Fruit fly (Drosophila melanogaster) Kc167 (cell line): ENCODE data around the gene CG33278.

Source experiments
- Myc ChIP-seq: fragments of >200 bp; optimal IDR thresholded peaks from 2 replicates; lab custom pipeline; 2017; ENCODE audit warnings: missing external identifiers
- Sin3A ChIP-seq: fragments of >200 bp; optimal IDR thresholded peaks from 2 replicates; lab custom pipeline; 2018; ENCODE audit warnings: missing external identifiers
- h ChIP-seq: fragments of >200 bp; optimal IDR thresholded peaks from 3 replicates; lab custom pipeline; 2018; ENCODE audit warnings: missing external identifiers
- insv ChIP-seq: fragments of >200 bp; optimal IDR thresholded peaks from 3 replicates; lab custom pipeline; 2018; ENCODE audit warnings: missing external identifiers
- psq ChIP-seq: fragments of >200 bp; optimal IDR thresholded peaks from 2 replicates; lab custom pipeline; 2017; ENCODE audit warnings: missing external identifiers
- ttk ChIP-seq: sonication (Bioruptor generic); optimal IDR thresholded peaks from 2 replicates; lab custom pipeline; 2017; ENCODE audit warnings: missing external identifiers

Gene CG33278

dm6 chr3L:7450553-7450952 is at the start of gene CG33278:
TSS of gene CG33278 (plus strand) at chr3L:7450853.
- TF ChIP-seq ttk (lab: Kevin White, UChicago) (no peak), Myc (lab: Kevin White, UChicago) (no peak), psq (lab: Kevin White, UChicago) (no peak), insv (lab: Kevin White, UChicago) (no peak), Sin3A (no peak), h (no peak)

DNA sequence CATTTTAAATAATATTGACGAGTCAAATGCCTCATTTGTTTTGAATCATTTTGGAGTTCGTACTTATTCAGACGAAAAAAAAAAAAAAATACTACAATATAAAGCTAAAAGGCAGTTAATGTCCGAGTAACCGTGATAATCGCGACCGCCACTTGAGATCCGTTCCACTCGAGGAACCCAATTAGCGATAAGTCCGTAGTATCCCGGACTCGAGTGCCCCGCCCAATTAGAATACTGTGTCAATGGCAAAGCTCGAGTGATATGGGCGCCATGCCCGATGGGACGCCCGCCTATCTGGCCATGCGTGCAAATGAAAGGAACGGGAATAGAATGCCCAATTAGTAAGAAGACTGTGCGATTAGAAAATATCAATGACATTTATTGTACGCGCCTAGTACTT is 48.7 kb upstream of the CG33278 start:
- no peak for TF ChIP-seq insv (lab: Kevin White, UChicago)
- TF ChIP-seq h = no peak

DNA sequence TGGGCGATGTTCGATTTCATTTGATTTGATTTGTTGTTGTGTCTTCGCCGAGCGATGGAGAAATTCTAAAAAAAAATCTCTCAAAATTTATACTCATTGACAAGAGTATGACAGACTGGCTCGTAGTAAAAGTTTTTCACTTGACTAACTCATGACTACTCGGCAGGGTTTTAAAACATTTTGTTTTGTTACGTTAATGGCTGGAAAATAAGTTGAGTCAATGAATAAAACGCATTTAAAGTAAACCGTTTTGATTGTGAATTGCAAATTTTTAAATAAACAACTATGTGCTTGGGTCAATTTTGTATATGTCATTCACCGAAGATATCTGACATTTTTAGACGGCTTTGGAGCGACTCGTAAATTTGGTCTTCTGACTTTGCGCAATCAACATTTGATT is 46.6 kb upstream of the CG33278 start, which contains the start of gene CG8560:
CG8560 (minus strand) TSS at position 101 of the 400 bp plus-strand sequence.
- TF ChIP-seq psq (lab: Kevin White, UChicago) (no peak), Myc (lab: Kevin White, UChicago) (no peak), ttk (lab: Kevin White, UChicago) (no peak), Sin3A (no peak), h (no peak), insv (lab: Kevin White, UChicago) (no peak)

DNA sequence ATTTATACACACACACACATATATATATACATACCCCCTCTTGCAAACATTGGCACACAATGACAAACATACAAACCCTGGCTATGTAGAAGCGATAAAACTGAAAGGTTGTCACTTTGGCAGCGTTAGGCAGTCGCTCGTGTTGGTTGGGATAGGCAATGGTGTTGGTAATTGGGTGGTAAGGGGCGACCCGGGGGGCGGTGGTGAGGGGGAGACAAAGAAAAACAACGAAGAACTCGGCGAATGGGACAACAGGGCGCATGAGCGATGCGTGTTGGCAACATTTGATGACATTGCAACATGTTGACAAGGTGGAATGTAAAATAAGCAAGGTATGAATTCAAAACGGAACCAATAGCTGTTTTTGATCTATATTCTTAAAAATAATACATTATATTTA is 28.1 kb upstream of the CG33278 start:
- no peak for TF ChIP-seq Sin3A
- TF ChIP-seq insv (lab: Kevin White, UChicago) = no peak
- TF ChIP-seq ttk (lab: Kevin White, UChicago) = no peak

DNA sequence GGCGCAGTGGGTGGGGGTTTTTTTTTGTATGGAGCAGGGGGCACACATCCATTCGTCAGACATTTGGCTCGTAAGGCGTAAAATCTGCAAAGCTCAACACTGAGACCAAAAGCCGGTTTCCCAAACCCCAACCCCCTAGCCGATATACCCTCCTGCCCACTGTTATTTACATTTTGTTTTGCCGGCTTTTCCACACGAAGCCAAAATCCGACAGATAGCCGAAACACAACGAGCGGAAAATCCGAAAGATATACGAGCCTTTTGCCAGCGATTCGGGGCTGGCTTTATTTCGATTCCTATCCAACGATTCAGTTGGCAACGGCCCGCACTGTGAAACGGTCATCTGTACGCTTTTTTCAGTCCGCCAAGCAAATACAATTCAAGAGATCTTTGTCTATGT is 27.1 kb upstream of the CG33278 start, which contains the start of gene CG42458:
CG42458 (plus strand) TSS at position 311 of the 400 bp plus-strand sequence.
- TF ChIP-seq psq (lab: Kevin White, UChicago) = no peak
- TF ChIP-seq h = no peak
- no peak for TF ChIP-seq Myc (lab: Kevin White, UChicago)
- TF ChIP-seq ttk (lab: Kevin White, UChicago) = no peak
- no peak for TF ChIP-seq Sin3A
- no peak for TF ChIP-seq insv (lab: Kevin White, UChicago)

dm6 chr3L:7432265-7432664 is 18.4 kb upstream of the CG33278 start:
- TF ChIP-seq psq (lab: Kevin White, UChicago) (no peak), h (no peak), Sin3A (no peak), insv (lab: Kevin White, UChicago) (no peak), Myc (lab: Kevin White, UChicago) (no peak), ttk (lab: Kevin White, UChicago) (no peak)

dm6 chr3L:7432811-7433324 is 17.8 kb upstream of the CG33278 start:
- TF ChIP-seq psq (lab: Kevin White, UChicago) (no peak), insv (lab: Kevin White, UChicago) (no peak), Myc (lab: Kevin White, UChicago) (no peak), ttk (lab: Kevin White, UChicago) (no peak), h (no peak), Sin3A (no peak)

- TF ChIP-seq psq (lab: Kevin White, UChicago) (no peak), Sin3A (no peak), Myc (lab: Kevin White, UChicago) (no peak), ttk (lab: Kevin White, UChicago) (no peak), insv (lab: Kevin White, UChicago) (no peak), h (no peak)
These were observed 17.3 kb upstream of the CG33278 start for dm6 chr3L:7433325-7433827.

DNA sequence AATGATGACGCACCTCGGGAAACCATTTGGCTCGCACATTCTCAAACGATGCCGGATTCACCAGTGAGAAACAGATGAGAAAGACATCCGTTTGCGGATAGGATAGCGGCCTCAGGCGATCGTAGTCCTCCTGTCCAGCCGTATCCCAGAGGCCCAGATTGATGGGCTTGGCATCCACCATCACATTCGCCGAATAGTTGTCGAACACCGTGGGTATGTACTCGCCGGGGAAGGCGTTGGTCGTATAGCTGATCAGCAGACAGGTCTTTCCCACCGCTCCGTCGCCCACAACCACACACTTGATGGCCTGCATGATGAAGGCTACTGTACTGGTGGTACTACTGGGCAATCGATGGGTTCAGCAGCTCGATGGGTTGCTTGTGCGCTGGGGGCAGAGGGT is 16.5 kb upstream of the CG33278 start:
- TF ChIP-seq insv (lab: Kevin White, UChicago) (no peak), h (no peak), Myc (lab: Kevin White, UChicago) (no peak), Sin3A (no peak), psq (lab: Kevin White, UChicago) (no peak), ttk (lab: Kevin White, UChicago) (no peak)

- TF ChIP-seq h (no peak), insv (lab: Kevin White, UChicago) (no peak), psq (lab: Kevin White, UChicago) (no peak)
These were observed 15.7 kb upstream of the CG33278 start, which contains the start of gene Rac2 for dm6 chr3L:7434715-7435653. TSS of gene Rac2 (minus strand) at chr3L:7435190.

dm6 chr3L:7437366-7437765 is 13.3 kb upstream of the CG33278 start, which contains the start of gene CG14835:
TSS of gene CG14835 (minus strand) at chr3L:7437466.
- TF ChIP-seq Myc (lab: Kevin White, UChicago) (no peak), Sin3A (no peak)

dm6 chr3L:7439305-7439704 is 11.3 kb upstream of the CG33278 start, which contains the start of gene sphinx1:
TSS of gene sphinx1 (minus strand) at chr3L:7439405.
- TF ChIP-seq Sin3A (no peak), Myc (lab: Kevin White, UChicago) (no peak), ttk (lab: Kevin White, UChicago) (no peak), h (no peak), psq (lab: Kevin White, UChicago) (no peak)
